Fruit fly (Drosophila melanogaster): Measurements from ENCODE around the gene RpS14a.
A peak's percentile ranks its signal among the peaks of the same experiment; 100 is the strongest.

RpS14a gene

dm6 chrX:7933210-7933915 lies at the start of gene RpS14a, which contains the start of gene Dhdds:
Gene RpS14a (plus strand): TSS chrX:7933742.
Gene Dhdds (minus strand): TSS chrX:7933351.
- TF ChIP-seq CG7101 (tag; optimal IDR thresholded peaks at IDR 0.05) (peak; percentile 77), tj (GFP tag; optimal IDR thresholded peaks at IDR 0.05) (peak; percentile 66), Crg-1 (GFP tag; optimal IDR thresholded peaks at IDR 0.05) (peak; percentile 84), CG5204 (GFP tag; optimal IDR thresholded peaks at IDR 0.05) (no peak), CG1620 (GFP tag; optimal IDR thresholded peaks at IDR 0.05) (peak; percentile 64), CG11617 (GFP tag; optimal IDR thresholded peaks at IDR 0.05) (peak; percentile 91), cnc (optimal IDR thresholded peaks at IDR 0.05) (no peak), CG7045 (GFP tag; optimal IDR thresholded peaks at IDR 0.05) (peak; percentile 24), kay (GFP tag; ENCODE audit: borderline replicate concordance) (no peak), CG14711 (tag; optimal IDR thresholded peaks at IDR 0.05) (peak; percentile 96), ovo (GFP tag; optimal IDR thresholded peaks at IDR 0.05) (peak; percentile 77), pad (GFP tag; optimal IDR thresholded peaks at IDR 0.05) (peak; percentile 66), Mnt (GFP tag; optimal IDR thresholded peaks at IDR 0.05) (peak; percentile 81), bab1 (GFP tag; optimal IDR thresholded peaks at IDR 0.05) (peak; percentile 43), CG33017 (tag; optimal IDR thresholded peaks at IDR 0.05) (no peak)

DNA sequence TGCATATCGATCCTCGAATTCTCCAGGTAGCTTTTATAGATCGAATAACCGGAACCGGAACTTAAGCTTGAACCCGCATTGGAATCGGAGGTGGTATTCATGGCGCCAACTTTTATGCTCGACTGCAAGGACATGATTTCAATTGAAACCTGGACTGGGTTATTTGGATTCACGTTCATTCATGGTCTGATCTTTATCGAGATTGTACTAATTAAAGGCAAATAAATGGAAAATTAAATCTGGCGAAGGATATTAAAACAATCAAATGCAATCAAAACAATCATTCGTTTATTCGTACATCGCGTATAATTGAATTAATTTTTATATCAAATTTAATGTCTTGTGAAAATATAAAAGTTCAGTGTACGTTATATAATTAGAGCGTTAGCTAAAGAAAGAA lies 49.6 kb upstream of the RpS14a start, which contains the start of gene Ir7f:
Ir7f (minus strand) TSS at position 101 of the 400 bp plus-strand sequence.
- TF ChIP-seq CG11617 (GFP tag; optimal IDR thresholded peaks at IDR 0.05), result no peak
- no peak for TF ChIP-seq CG1620 (GFP tag; optimal IDR thresholded peaks at IDR 0.05)
- TF ChIP-seq Hr96 (GFP tag; optimal IDR thresholded peaks at IDR 0.05), result no peak
- TF ChIP-seq Crg-1 (GFP tag; optimal IDR thresholded peaks at IDR 0.05), result no peak
- no peak for TF ChIP-seq cic (GFP tag; optimal IDR thresholded peaks at IDR 0.05)
- TF ChIP-seq Mnt (GFP tag; optimal IDR thresholded peaks at IDR 0.05), result no peak
- no peak for TF ChIP-seq kay (GFP tag; ENCODE audit: borderline replicate concordance)
- no peak for TF ChIP-seq CG7045 (GFP tag; optimal IDR thresholded peaks at IDR 0.05)

DNA sequence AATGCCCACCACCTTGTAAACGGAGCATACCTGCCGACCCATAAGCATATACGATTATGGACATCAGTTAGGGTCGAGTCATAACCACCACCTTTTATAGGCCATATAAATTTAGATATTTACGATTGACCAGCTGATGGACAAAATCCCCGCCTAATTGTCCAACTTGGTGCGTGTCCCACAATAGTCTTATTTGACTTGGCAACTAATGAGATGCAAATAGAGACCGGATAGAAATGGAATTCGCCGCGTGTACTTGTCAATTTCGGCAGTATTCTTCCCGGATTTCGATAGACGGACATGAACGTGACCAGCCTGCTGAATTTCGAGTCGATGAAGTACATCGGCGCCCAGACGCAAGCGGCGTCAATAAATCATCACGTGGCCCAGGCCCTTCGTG lies 49.2 kb upstream of the RpS14a start, which contains the start of gene Ir7g:
Ir7g (plus strand) TSS at position 301 of the 400 bp plus-strand sequence.
- TF ChIP-seq CG33017 (tag; optimal IDR thresholded peaks at IDR 0.05), result no peak
- TF ChIP-seq toe (GFP tag; optimal IDR thresholded peaks at IDR 0.05), result no peak
- no peak for TF ChIP-seq CG1620 (GFP tag; optimal IDR thresholded peaks at IDR 0.05)
- TF ChIP-seq Mnt (GFP tag; optimal IDR thresholded peaks at IDR 0.05), result no peak
- no peak for TF ChIP-seq ovo (GFP tag; optimal IDR thresholded peaks at IDR 0.05)
- no peak for TF ChIP-seq CG11617 (GFP tag; optimal IDR thresholded peaks at IDR 0.05)
- TF ChIP-seq CG14711 (tag; optimal IDR thresholded peaks at IDR 0.05), result no peak
- no peak for TF ChIP-seq CG12768 (GFP tag; optimal IDR thresholded peaks at IDR 0.05)
- TF ChIP-seq cnc (optimal IDR thresholded peaks at IDR 0.05), result no peak
- no peak for TF ChIP-seq CG7101 (tag; optimal IDR thresholded peaks at IDR 0.05)
- no peak for TF ChIP-seq tj (GFP tag; optimal IDR thresholded peaks at IDR 0.05)
- no peak for TF ChIP-seq CG7045 (GFP tag; optimal IDR thresholded peaks at IDR 0.05)
- TF ChIP-seq bab1 (GFP tag; optimal IDR thresholded peaks at IDR 0.05), result no peak
- TF ChIP-seq cic (GFP tag; optimal IDR thresholded peaks at IDR 0.05), result no peak
- no peak for TF ChIP-seq Clk (GFP tag; optimal IDR thresholded peaks at IDR 0.05)
- TF ChIP-seq Hr96 (GFP tag; optimal IDR thresholded peaks at IDR 0.05), result no peak
- TF ChIP-seq kay (GFP tag; ENCODE audit: borderline replicate concordance), result no peak
- no peak for TF ChIP-seq Crg-1 (GFP tag; optimal IDR thresholded peaks at IDR 0.05)
- no peak for TF ChIP-seq CG5204 (GFP tag; optimal IDR thresholded peaks at IDR 0.05)

DNA sequence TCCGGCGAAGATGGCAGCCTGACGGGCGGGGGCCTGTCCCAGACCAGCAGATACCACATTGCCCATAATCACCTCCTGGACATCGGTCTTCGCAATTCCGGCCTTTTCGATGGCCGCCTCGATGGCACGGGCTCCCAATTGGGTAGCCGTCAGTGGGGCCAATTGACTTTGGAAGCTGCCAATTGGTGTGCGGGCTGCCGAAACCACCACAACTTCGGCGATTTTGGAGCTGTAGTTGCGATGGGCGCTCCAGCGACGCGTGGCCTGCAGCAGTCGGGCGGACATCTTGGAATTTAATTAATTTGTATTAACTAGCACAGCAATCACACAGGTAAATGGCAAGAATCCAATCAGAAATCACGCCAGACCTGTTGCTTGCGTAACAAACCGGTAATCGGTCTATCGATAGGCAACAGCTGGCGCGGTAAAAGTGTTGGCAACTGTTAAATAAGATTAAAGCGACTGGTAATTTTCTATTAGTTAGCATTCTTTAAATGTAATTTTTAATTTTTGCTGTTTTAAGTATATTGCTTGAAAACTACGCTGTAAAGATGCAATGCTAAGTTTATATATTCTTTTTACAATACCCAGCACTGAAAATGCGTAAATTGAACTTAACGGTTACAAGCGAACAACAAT lies 45.0 kb upstream of the RpS14a start, which contains the start of gene Acat1:
Acat1 (minus strand) TSS at position 400 of the 639 bp plus-strand sequence.
- TF ChIP-seq bab1 (GFP tag; optimal IDR thresholded peaks at IDR 0.05) (peak; percentile 92), cnc (optimal IDR thresholded peaks at IDR 0.05) (no peak), Clk (GFP tag; optimal IDR thresholded peaks at IDR 0.05) (no peak), CG12768 (GFP tag; optimal IDR thresholded peaks at IDR 0.05) (peak; percentile 60), tj (GFP tag; optimal IDR thresholded peaks at IDR 0.05) (peak; percentile 32), pad (GFP tag; optimal IDR thresholded peaks at IDR 0.05) (peak; percentile 63), Hr96 (GFP tag; optimal IDR thresholded peaks at IDR 0.05) (peak; percentile 66), CG7045 (GFP tag; optimal IDR thresholded peaks at IDR 0.05) (peak; percentile 38), Crg-1 (GFP tag; optimal IDR thresholded peaks at IDR 0.05) (peak; percentile 73), CG5204 (GFP tag; optimal IDR thresholded peaks at IDR 0.05) (peak; percentile 44), CG7101 (tag; optimal IDR thresholded peaks at IDR 0.05) (peak; percentile 84), CG1620 (GFP tag; optimal IDR thresholded peaks at IDR 0.05) (peak; percentile 59), cic (GFP tag; optimal IDR thresholded peaks at IDR 0.05) (peak; percentile 5), CG14711 (tag; optimal IDR thresholded peaks at IDR 0.05) (peak; percentile 85), ovo (GFP tag; optimal IDR thresholded peaks at IDR 0.05) (peak; percentile 36), Mnt (GFP tag; optimal IDR thresholded peaks at IDR 0.05) (peak; percentile 66), CG33017 (tag; optimal IDR thresholded peaks at IDR 0.05) (peak; percentile 35), kay (GFP tag; ENCODE audit: borderline replicate concordance) (no peak), toe (GFP tag; optimal IDR thresholded peaks at IDR 0.05) (peak; percentile 52), CG11617 (GFP tag; optimal IDR thresholded peaks at IDR 0.05) (peak; percentile 69)
